Worm (Caenorhabditis elegans) whole organism, young adult: ENCODE data around the gene C32B5.7.
"Not testable (repeated sequence)": the region's sequence is repeated elsewhere in the genome, so short reads cannot be mapped to it uniquely, and the experiment has no call there.

Source experiments
- F22D6.2 ChIP-seq: sonication (generic microtip); optimal IDR thresholded peaks from 2 replicates; lab custom pipeline; 2016; ENCODE audit warnings: mild to moderate bottlenecking, missing genetic modification characterization, missing compliant biosample characterization
- F33H1.4 ChIP-seq: fragments of 200-800 bp; sonication (Bioruptor generic); IDR thresholded peaks from 2 replicates; pipeline ENCODE4 v1.3.6; 2022; ENCODE audit warnings: missing genetic modification reagents, missing genetic modification characterization, missing compliant biosample characterization
- F49E8.2 ChIP-seq: sonication (generic microtip); optimal IDR thresholded peaks from 3 replicates; lab custom pipeline; 2017; ENCODE audit warnings: missing genetic modification characterization, mild to moderate bottlenecking, missing compliant biosample characterization, antibody characterized with exemption, moderate library complexity; ENCODE audit not compliant: insufficient read depth
- Y95B8A.8 ChIP-seq: fragments of 200-800 bp; sonication (Bioruptor generic); IDR thresholded peaks from 2 replicates; pipeline ENCODE4 v1.3.6; 2022; ENCODE audit warnings: missing genetic modification reagents, missing genetic modification characterization, missing compliant biosample characterization
- ZK185.1 ChIP-seq: sonication (generic microtip); optimal IDR thresholded peaks from 2 replicates; lab custom pipeline; 2016; ENCODE audit warnings: mild to moderate bottlenecking, missing genetic modification characterization, missing compliant biosample characterization; ENCODE audit not compliant: poor library complexity, severe bottlenecking
- ama-1 ChIP-seq, 3 experiments: fragments of 150-350 bp in 1 of 3; sonication (generic microtip) in 2 of 3; optimal IDR thresholded peaks; 2 replicates each; lab custom pipeline; 2014 to 2018; ENCODE audit warnings: missing biosample characterization in 2 of 3, missing genetic modification characterization in 2 of 3, missing genetic modification reagents in 2 of 3
- athp-1 ChIP-seq: sonication (generic microtip); optimal IDR thresholded peaks from 2 replicates; lab custom pipeline; 2017; ENCODE audit warnings: mild to moderate bottlenecking, missing genetic modification characterization, missing compliant biosample characterization
- bed-1 ChIP-seq: fragments of 200-800 bp; sonication (Bioruptor generic); IDR thresholded peaks from 2 replicates; pipeline ENCODE4 v1.3.6; 2022; ENCODE audit warnings: missing genetic modification reagents, missing genetic modification characterization, missing compliant biosample characterization
- bed-2 ChIP-seq: fragments of 200-800 bp; sonication (Bioruptor generic); IDR thresholded peaks from 2 replicates; pipeline ENCODE4 v1.3.6; 2022; ENCODE audit warnings: missing genetic modification reagents, missing genetic modification characterization, missing compliant biosample characterization
- ccch-3 ChIP-seq: fragments of 200-800 bp; sonication (Bioruptor generic); optimal IDR thresholded peaks from 2 replicates; lab custom pipeline; 2018; ENCODE audit warnings: mild to moderate bottlenecking, missing genetic modification characterization, missing compliant biosample characterization
- ceh-100 ChIP-seq: fragments of 200-800 bp; sonication (Bioruptor generic); IDR thresholded peaks from 2 replicates; pipeline ENCODE4 v1.3.6; 2022; ENCODE audit warnings: missing genetic modification reagents, missing genetic modification characterization, missing compliant biosample characterization
- ceh-91 ChIP-seq: fragments of 200-800 bp; sonication (Bioruptor generic); IDR thresholded peaks from 2 replicates; pipeline ENCODE4 v1.3.6; 2022; ENCODE audit warnings: missing genetic modification reagents, missing genetic modification characterization, missing compliant biosample characterization
- dpff-1 ChIP-seq: sonication (generic microtip); optimal IDR thresholded peaks from 2 replicates; lab custom pipeline; 2017; ENCODE audit warnings: mild to moderate bottlenecking, missing genetic modification characterization, missing compliant biosample characterization
- egl-18 ChIP-seq: fragments of 200-800 bp; sonication (Bioruptor generic); IDR thresholded peaks from 2 replicates; pipeline ENCODE4 v1.3.6; 2022; ENCODE audit warnings: missing genetic modification reagents, missing genetic modification characterization, missing compliant biosample characterization
- egl-44 ChIP-seq: fragments of 200-800 bp; sonication (Bioruptor generic); IDR thresholded peaks from 2 replicates; pipeline ENCODE4 v1.3.6; 2022; ENCODE audit warnings: missing genetic modification reagents, missing genetic modification characterization, missing compliant biosample characterization
- ets-4 ChIP-seq: fragments of 200-800 bp; sonication (Bioruptor generic); optimal IDR thresholded peaks from 2 replicates; lab custom pipeline; 2018; ENCODE audit warnings: mild to moderate bottlenecking, missing genetic modification characterization, missing compliant biosample characterization
- hmg-20 ChIP-seq: fragments of 200-800 bp; sonication (Bioruptor generic); IDR thresholded peaks from 2 replicates; pipeline ENCODE4 v1.3.6; 2022; ENCODE audit warnings: missing genetic modification reagents, missing genetic modification characterization, missing compliant biosample characterization
- hsf-1 ChIP-seq: fragments of 200-800 bp; sonication (Bioruptor generic); IDR thresholded peaks from 2 replicates; pipeline ENCODE4 v1.3.6; 2022; ENCODE audit warnings: missing genetic modification reagents, missing genetic modification characterization, missing compliant biosample characterization
- let-526 ChIP-seq: fragments of 200-800 bp; sonication (Bioruptor generic); IDR thresholded peaks from 2 replicates; pipeline ENCODE4 v1.3.6; 2022; ENCODE audit warnings: missing genetic modification reagents, missing genetic modification characterization, missing compliant biosample characterization
- let-607 ChIP-seq, 2 experiments: fragments of 200-800 bp in 1 of 2; sonication (Bioruptor generic) in 1 of 2; sonication (generic microtip) in 1 of 2; optimal IDR thresholded peaks; 2 replicates each; lab custom pipeline; 2016 to 2018; ENCODE audit warnings: mild to moderate bottlenecking in 2 of 2, missing compliant biosample characterization in 2 of 2, missing genetic modification characterization in 2 of 2, moderate library complexity in 2 of 2, missing genotype in 1 of 2
- lin-26 ChIP-seq: fragments of 200-800 bp; sonication (Bioruptor generic); IDR thresholded peaks from 2 replicates; pipeline ENCODE4 v1.3.6; 2022; ENCODE audit warnings: missing genetic modification reagents, missing genetic modification characterization, missing compliant biosample characterization
- lsl-1 ChIP-seq: fragments of 200-800 bp; sonication (Bioruptor generic); optimal IDR thresholded peaks from 2 replicates; lab custom pipeline; 2018; ENCODE audit warnings: mild to moderate bottlenecking, missing genetic modification characterization, moderate library complexity, missing compliant biosample characterization
- madf-8 ChIP-seq: fragments of 200-800 bp; sonication (Bioruptor generic); conservative IDR thresholded peaks from 2 replicates; pipeline ENCODE4 v1.3.6; 2022; ENCODE audit warnings: missing genetic modification reagents, missing genetic modification characterization, missing compliant biosample characterization
- mcd-1 ChIP-seq: fragments of 200-800 bp; sonication (Bioruptor generic); IDR thresholded peaks from 2 replicates; pipeline ENCODE4 v1.3.6; 2022; ENCODE audit warnings: missing genetic modification reagents, missing genetic modification characterization, missing compliant biosample characterization
- mes-4 ChIP-seq: sonication (generic microtip); optimal IDR thresholded peaks from 2 replicates; lab custom pipeline; 2016; ENCODE audit warnings: missing genotype, missing genetic modification characterization, missing compliant biosample characterization
- mxl-1 ChIP-seq: sonication (generic microtip); optimal IDR thresholded peaks from 2 replicates; lab custom pipeline; 2016; ENCODE audit warnings: missing genetic modification characterization, missing compliant biosample characterization
- nfya-2 ChIP-seq: fragments of 200-800 bp; sonication (Bioruptor generic); IDR thresholded peaks from 2 replicates; pipeline ENCODE4 v1.3.6; 2022; ENCODE audit warnings: missing genetic modification reagents, missing genetic modification characterization, missing compliant biosample characterization
- nfyb-1 ChIP-seq: fragments of 200-800 bp; sonication (Bioruptor generic); IDR thresholded peaks from 2 replicates; pipeline ENCODE4 v1.3.6; 2022; ENCODE audit warnings: missing genetic modification reagents, missing genetic modification characterization, missing compliant biosample characterization
- rec-8 ChIP-seq, 2 experiments: sonication (generic microtip); optimal IDR thresholded peaks; 2 replicates each; lab custom pipeline; 2016; ENCODE audit warnings: mild to moderate bottlenecking in 2 of 2, missing genetic modification characterization in 2 of 2, missing genetic modification reagents in 2 of 2, missing genotype in 2 of 2, missing biosample characterization in 1 of 2, missing compliant biosample characterization in 1 of 2, moderate library complexity in 1 of 2
- snpc-1.3 ChIP-seq: sonication (generic microtip); optimal IDR thresholded peaks from 2 replicates; lab custom pipeline; 2017; ENCODE audit warnings: missing genetic modification characterization, mild to moderate bottlenecking, missing compliant biosample characterization, antibody characterized with exemption, moderate library complexity, missing genotype, missing genetic modification reagents; ENCODE audit not compliant: insufficient read depth
- snpc-4 ChIP-seq, 5 experiments: fragments of 150-350 bp in 1 of 5; sonication (generic microtip) in 4 of 5; optimal IDR thresholded peaks; 2 replicates each; lab custom pipeline; 2014 to 2018; ENCODE audit warnings: missing genetic modification characterization in 5 of 5, missing biosample characterization in 3 of 5, antibody characterized with exemption in 2 of 5, mild to moderate bottlenecking in 2 of 5, missing compliant biosample characterization in 2 of 5, missing genotype in 2 of 5, moderate library complexity in 2 of 5, missing genetic modification reagents in 1 of 5
- xnd-1 ChIP-seq: sonication (generic microtip); optimal IDR thresholded peaks from 2 replicates; lab custom pipeline; 2016; ENCODE audit warnings: missing genotype, missing genetic modification reagents, missing genetic modification characterization, missing compliant biosample characterization
- zfh-2 ChIP-seq: fragments of 200-800 bp; sonication (Bioruptor generic); conservative IDR thresholded peaks from 2 replicates; pipeline ENCODE4 v1.3.6; 2022; ENCODE audit warnings: missing genetic modification reagents, missing genetic modification characterization, missing compliant biosample characterization
- zim-3 ChIP-seq: sonication (generic microtip); optimal IDR thresholded peaks from 2 replicates; lab custom pipeline; 2017; ENCODE audit warnings: mild to moderate bottlenecking, missing genetic modification characterization, moderate library complexity, missing compliant biosample characterization

C32B5.7 gene

ce11 chrII:954626-955025 is 5.7 kb upstream of the C32B5.7 start, which contains the start of gene fbxc-7:
TSS of gene fbxc-7 (plus strand) at chrII:954926.
- not testable (repeated sequence) for TF ChIP-seq let-607 (tag; optimal IDR thresholded peaks at IDR 0.05; lab: Kevin White, UChicago); ccch-3 (GFP tag; lab: Kevin White, UChicago); dpff-1 (tag; lab: Kevin White, UChicago)

DNA sequence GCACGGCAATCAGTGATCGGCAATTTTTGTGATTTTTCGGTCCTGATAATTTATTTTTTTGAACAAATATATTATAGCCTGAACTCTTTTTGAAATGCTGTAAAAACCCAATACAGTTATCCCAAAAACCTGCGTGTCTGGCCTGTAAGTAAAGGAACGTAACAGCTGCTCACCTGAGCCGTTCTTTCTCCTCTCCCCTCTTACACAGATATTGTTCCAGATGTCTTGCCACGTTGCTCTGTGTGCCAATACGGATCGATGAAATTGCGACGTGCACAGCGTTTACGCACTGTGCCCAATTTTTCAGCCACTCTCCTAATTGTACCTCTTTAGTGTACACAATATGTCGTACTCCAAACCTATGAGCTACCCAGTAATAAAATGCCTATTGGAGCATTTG is 1.7 kb upstream of the C32B5.7 start, which contains the start of gene sdz-4:
TSS of gene sdz-4 (plus strand) at position 301 of the 400 bp plus-strand sequence.
- TF ChIP-seq athp-1 = no peak
- TF ChIP-seq let-526 (GFP tag; lab: Robert Waterston, UW) = no peak
- no peak for TF ChIP-seq mes-4 (tag; lab: Kevin White, UChicago)
- no peak for TF ChIP-seq bed-1 (GFP tag; lab: Robert Waterston, UW)
- TF ChIP-seq let-607 (tag; optimal IDR thresholded peaks at IDR 0.05; lab: Kevin White, UChicago) = no peak
- TF ChIP-seq nfyb-1 = no peak
- no peak for TF ChIP-seq F33H1.4
- TF ChIP-seq rec-8 (tag; optimal IDR thresholded peaks at IDR 0.05; lab: Kevin White, UChicago) = no peak
- TF ChIP-seq dpff-1 (tag; lab: Kevin White, UChicago) = no peak
- TF ChIP-seq xnd-1 (tag; lab: Kevin White, UChicago) = no peak
- no peak for TF ChIP-seq ceh-100 (GFP tag; lab: Robert Waterston, UW)
- no peak for TF ChIP-seq egl-44 (GFP tag; lab: Robert Waterston, UW)
- TF ChIP-seq snpc-1.3 (tag; lab: Kevin White, UChicago) = no peak
- no peak for TF ChIP-seq mxl-1
- no peak for TF ChIP-seq zfh-2 (GFP tag; lab: Robert Waterston, UW)
- no peak for TF ChIP-seq snpc-4 (GFP tag; optimal IDR thresholded peaks at IDR 0.05; lab: Kevin White, UChicago)
- TF ChIP-seq snpc-4 (tag; optimal IDR thresholded peaks at IDR 0.05; lab: Kevin White, UChicago) = no peak

DNA sequence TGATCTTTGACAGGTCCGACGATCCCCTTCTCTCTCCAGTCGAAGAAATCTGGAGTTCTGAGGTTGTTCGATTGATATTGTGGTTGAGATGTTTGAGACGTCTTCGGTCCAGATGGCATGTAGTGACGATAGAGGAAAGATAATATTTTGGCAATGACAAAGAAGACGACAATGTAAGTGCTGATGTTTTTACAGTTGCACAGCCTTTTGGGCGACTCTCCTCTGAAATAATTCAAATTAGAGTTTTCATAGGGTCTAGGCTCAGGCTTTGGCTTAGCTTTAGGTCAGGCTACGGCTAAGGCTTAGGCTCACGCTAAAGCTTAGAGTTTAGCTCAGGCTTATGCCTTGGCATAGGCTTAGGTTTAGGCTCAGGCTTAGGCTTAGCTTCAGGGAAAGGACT is 1.6 kb downstream of the C32B5.7 start, which contains the start of gene C32B5.13:
TSS of gene C32B5.13 (minus strand) at position 101 of the 400 bp plus-strand sequence.
- TF ChIP-seq bed-2 (GFP tag; lab: Robert Waterston, UW) (no peak), lin-26 (GFP tag; lab: Robert Waterston, UW) (0 out of 2 replicates have a peak, but pooled peaks have one; percentile 24)

DNA sequence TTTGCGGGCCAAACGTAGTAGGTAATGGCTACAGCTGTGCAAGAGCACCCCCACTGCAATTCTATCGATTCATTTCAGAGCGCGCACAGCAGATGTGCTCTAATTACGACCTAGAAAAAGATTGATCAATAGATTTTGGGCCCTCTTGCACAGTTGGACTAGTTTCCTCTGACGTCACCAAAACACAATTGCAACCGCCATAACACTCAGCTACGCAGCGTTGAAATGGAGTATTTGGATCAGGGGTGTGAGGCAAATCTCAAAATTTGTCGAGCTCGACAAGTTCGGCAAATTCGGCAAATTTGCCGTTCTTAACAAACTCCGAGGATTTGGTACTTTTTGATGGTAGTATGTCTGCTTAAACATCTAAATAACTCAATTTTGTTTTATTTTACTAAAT is 6.6 kb downstream of the C32B5.7 start, which contains the start of gene fbxc-18:
TSS of gene fbxc-18 (minus strand) at position 101 of the 400 bp plus-strand sequence.
- TF ChIP-seq ets-4 (GFP tag; lab: Kevin White, UChicago); mes-4 (tag; lab: Kevin White, UChicago); F22D6.2 (tag; lab: Kevin White, UChicago): not testable (repeated sequence)

DNA sequence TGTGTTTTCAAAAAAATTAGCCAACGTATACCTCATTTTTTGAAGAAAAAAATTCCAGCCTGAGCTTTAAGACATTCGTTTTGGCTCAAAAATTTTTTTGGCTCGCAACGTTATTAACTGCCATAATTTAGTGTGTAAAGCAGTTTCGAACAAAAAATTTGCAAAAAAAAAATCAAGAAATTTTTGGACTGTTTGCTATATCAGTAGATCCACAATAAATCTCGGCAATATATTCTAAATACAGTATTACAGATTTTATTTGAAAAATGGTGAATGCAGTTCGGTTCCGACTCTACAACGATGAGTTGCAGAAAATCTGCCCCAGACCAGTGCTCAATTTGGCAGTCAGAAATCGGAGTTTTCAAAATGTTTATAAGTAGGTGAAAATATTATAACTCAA is 7.8 kb downstream of the C32B5.7 start, which contains the start of gene C32B5.6:
TSS of gene C32B5.6 (plus strand) at position 301 of the 400 bp plus-strand sequence.
- not testable (repeated sequence) for TF ChIP-seq nfya-2 (GFP tag; lab: Robert Waterston, UW); mcd-1 (GFP tag; lab: Robert Waterston, UW); lsl-1 (GFP tag; lab: Kevin White, UChicago)
- TF ChIP-seq, all 124 proteins: peak for 0; not testable (repeated sequence) for 124

DNA sequence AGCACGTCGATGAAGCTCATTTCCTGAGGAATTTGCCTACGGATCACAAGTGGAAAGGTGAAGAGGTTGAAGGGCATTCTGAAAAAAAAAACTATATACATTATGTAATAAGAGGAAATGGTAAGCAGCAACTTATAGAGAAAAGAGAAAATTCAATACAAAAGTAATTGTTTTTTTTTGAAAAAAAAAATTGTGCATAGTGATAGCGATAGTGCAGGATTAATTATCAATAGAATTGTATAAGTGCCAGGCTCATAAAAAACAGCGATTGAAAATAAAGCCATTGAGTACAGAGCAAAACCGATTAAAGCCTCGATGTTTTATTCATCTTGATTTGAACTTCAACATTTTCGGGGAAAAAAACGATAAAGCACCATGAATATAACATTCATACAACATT is 12.5 kb downstream of the C32B5.7 start, which contains the start of gene C32B5.15:
TSS of gene C32B5.15 (minus strand) at position 101 of the 400 bp plus-strand sequence.
- TF ChIP-seq ama-1 (optimal IDR thresholded peaks at IDR 0.05; lab: Kevin White, UChicago) (no peak), ama-1 (GFP tag; optimal IDR thresholded peaks at IDR 0.05; lab: Kevin White, UChicago) (no peak), hmg-20 (GFP tag; lab: Robert Waterston, UW) (no peak), egl-18 (GFP tag; lab: Robert Waterston, UW) (no peak), Y95B8A.8 (GFP tag; lab: Robert Waterston, UW) (no peak), F49E8.2 (no peak), hsf-1 (GFP tag; lab: Robert Waterston, UW) (no peak), ceh-91 (GFP tag; lab: Robert Waterston, UW) (no peak), zim-3 (tag; lab: Kevin White, UChicago) (no peak), ZK185.1 (no peak), madf-8 (GFP tag; lab: Robert Waterston, UW) (no peak), bed-1 (GFP tag; lab: Robert Waterston, UW) (no peak)
